Worm (Caenorhabditis elegans) whole organism, L3 larva: ENCODE results near the gene dsb-2.

ENCODE experiments used
- R02D3.7 ChIP-seq: fragments of 150-350 bp; optimal IDR thresholded peaks from 2 replicates; lab custom pipeline; 2014; ENCODE audit warnings: missing biosample characterization, missing genetic modification characterization
- ZK546.5 ChIP-seq: sonication (generic microtip); optimal IDR thresholded peaks from 2 replicates; lab custom pipeline; 2017; ENCODE audit warnings: missing biosample characterization, missing genetic modification characterization
- aly-2 ChIP-seq: fragments of 150-350 bp; optimal IDR thresholded peaks from 2 replicates; lab custom pipeline; 2014; ENCODE audit warnings: missing biosample characterization, missing genetic modification characterization
- ama-1 ChIP-seq: fragments of 150-350 bp; optimal IDR thresholded peaks from 2 replicates; lab custom pipeline; 2018
- ceh-16 ChIP-seq: sonication (generic microtip); optimal IDR thresholded peaks from 2 replicates; lab custom pipeline; 2017; ENCODE audit warnings: missing biosample characterization, missing genetic modification characterization
- ceh-28 ChIP-seq: fragments of 150-350 bp; optimal IDR thresholded peaks from 2 replicates; lab custom pipeline; 2014; ENCODE audit warnings: missing biosample characterization, missing genetic modification reagents, missing genetic modification characterization
- ceh-82 ChIP-seq: fragments of 150-350 bp; optimal IDR thresholded peaks from 2 replicates; lab custom pipeline; 2014; ENCODE audit warnings: missing biosample characterization, missing genetic modification characterization
- ceh-9 ChIP-seq: sonication (generic microtip); optimal IDR thresholded peaks from 2 replicates; lab custom pipeline; 2018; ENCODE audit warnings: missing biosample characterization, missing genetic modification characterization
- daf-12 ChIP-seq: fragments of 150-350 bp; optimal IDR thresholded peaks from 2 replicates; lab custom pipeline; 2014; ENCODE audit warnings: missing biosample characterization, missing genetic modification reagents, missing genetic modification characterization
- egl-27 ChIP-seq: sonication (generic microtip); optimal IDR thresholded peaks from 4 replicates; lab custom pipeline; 2017; ENCODE audit warnings: missing biosample characterization, missing genetic modification reagents, missing genetic modification characterization
- egl-5 ChIP-seq: fragments of 150-350 bp; optimal IDR thresholded peaks from 2 replicates; lab custom pipeline; 2017; ENCODE audit warnings: missing biosample characterization, missing genetic modification reagents, missing genetic modification characterization, inconsistent platforms
- elt-1 ChIP-seq: fragments of 150-350 bp; optimal IDR thresholded peaks from 2 replicates; lab custom pipeline; 2014; ENCODE audit warnings: missing biosample characterization, missing genetic modification characterization
- elt-2 ChIP-seq: sonication (generic microtip); optimal IDR thresholded peaks from 2 replicates; lab custom pipeline; 2016; ENCODE audit warnings: missing genetic modification reagents, mild to moderate bottlenecking, missing genetic modification characterization, missing compliant biosample characterization
- elt-3 ChIP-seq, 3 experiments: fragments of 150-350 bp in 1 of 3; sonication (generic microtip) in 2 of 3; optimal IDR thresholded peaks; 2 replicates in 2 of 3; 4 replicates in 1 of 3; lab custom pipeline; 2014 to 2017; ENCODE audit warnings: missing biosample characterization in 3 of 3, missing genetic modification characterization in 3 of 3
- eor-1 ChIP-seq, 2 experiments: fragments of 150-350 bp; optimal IDR thresholded peaks; 2 replicates each; lab custom pipeline; 2014 to 2018; ENCODE audit warnings: missing biosample characterization in 2 of 2, missing genetic modification characterization in 2 of 2
- fkh-10 ChIP-seq: sonication (generic microtip); optimal IDR thresholded peaks from 2 replicates; lab custom pipeline; 2017; ENCODE audit warnings: missing biosample characterization, missing genetic modification reagents, missing genetic modification characterization
- fkh-2 ChIP-seq: fragments of 150-350 bp; optimal IDR thresholded peaks from 2 replicates; lab custom pipeline; 2014; ENCODE audit warnings: missing biosample characterization, missing genetic modification reagents, missing genetic modification characterization
- fos-1 ChIP-seq: fragments of 150-350 bp; optimal IDR thresholded peaks from 2 replicates; lab custom pipeline; 2014; ENCODE audit warnings: missing biosample characterization, missing genetic modification characterization
- hmg-11 ChIP-seq: sonication (generic microtip); optimal IDR thresholded peaks from 2 replicates; lab custom pipeline; 2016; ENCODE audit warnings: missing genetic modification characterization, missing compliant biosample characterization
- jun-1 ChIP-seq: fragments of 150-350 bp; optimal IDR thresholded peaks from 2 replicates; lab custom pipeline; 2014; ENCODE audit warnings: missing biosample characterization, missing genetic modification reagents, missing genetic modification characterization
- lin-15B ChIP-seq: fragments of 150-350 bp; optimal IDR thresholded peaks from 2 replicates; lab custom pipeline; 2014; ENCODE audit warnings: missing biosample characterization, missing genetic modification characterization
- lin-39 ChIP-seq: fragments of 150-350 bp; optimal IDR thresholded peaks from 2 replicates; lab custom pipeline; 2018; ENCODE audit warnings: missing biosample characterization, missing genetic modification reagents, missing genetic modification characterization
- lsy-12 ChIP-seq: sonication (generic microtip); optimal IDR thresholded peaks from 2 replicates; lab custom pipeline; 2016; ENCODE audit warnings: mild to moderate bottlenecking, missing genetic modification characterization, missing compliant biosample characterization
- mdl-1 ChIP-seq: fragments of 150-350 bp; optimal IDR thresholded peaks from 2 replicates; lab custom pipeline; 2014; ENCODE audit warnings: missing biosample characterization, missing genetic modification characterization
- mml-1 ChIP-seq: fragments of 150-350 bp; sonication (generic microtip); optimal IDR thresholded peaks from 3 replicates; lab custom pipeline; 2014; ENCODE audit warnings: missing biosample characterization, missing genetic modification characterization
- nfya-1 ChIP-seq: sonication (generic microtip); optimal IDR thresholded peaks from 2 replicates; lab custom pipeline; 2017; ENCODE audit warnings: missing genetic modification characterization, mild to moderate bottlenecking, missing compliant biosample characterization, antibody characterized with exemption, moderate library complexity; ENCODE audit not compliant: insufficient read depth
- nhr-11 ChIP-seq: fragments of 150-350 bp; optimal IDR thresholded peaks from 2 replicates; lab custom pipeline; 2014; ENCODE audit warnings: missing biosample characterization, missing genetic modification characterization
- nhr-12 ChIP-seq: fragments of 150-350 bp; optimal IDR thresholded peaks from 2 replicates; lab custom pipeline; 2014; ENCODE audit warnings: missing biosample characterization, missing genetic modification characterization
- nhr-23 ChIP-seq: fragments of 150-350 bp; optimal IDR thresholded peaks from 2 replicates; lab custom pipeline; 2014; ENCODE audit warnings: missing biosample characterization, missing genetic modification reagents, missing genetic modification characterization
- nhr-237 ChIP-seq: fragments of 150-350 bp; optimal IDR thresholded peaks from 2 replicates; lab custom pipeline; 2014; ENCODE audit warnings: missing biosample characterization, missing genetic modification characterization
- nhr-25 ChIP-seq: sonication (generic microtip); optimal IDR thresholded peaks from 2 replicates; lab custom pipeline; 2017; ENCODE audit warnings: missing biosample characterization, missing genetic modification characterization
- nhr-28 ChIP-seq: fragments of 150-350 bp; optimal IDR thresholded peaks from 2 replicates; lab custom pipeline; 2014; ENCODE audit warnings: missing biosample characterization, missing genetic modification characterization
- nhr-43 ChIP-seq: sonication (generic microtip); optimal IDR thresholded peaks from 2 replicates; lab custom pipeline; 2016; ENCODE audit warnings: mild to moderate bottlenecking, missing genetic modification characterization, missing compliant biosample characterization; ENCODE audit not compliant: poor library complexity, severe bottlenecking
- nhr-67 ChIP-seq: fragments of 150-350 bp; optimal IDR thresholded peaks from 2 replicates; lab custom pipeline; 2014; ENCODE audit warnings: missing biosample characterization, missing genetic modification characterization
- nhr-76 ChIP-seq: fragments of 150-350 bp; sonication (generic microtip); optimal IDR thresholded peaks from 5 replicates; lab custom pipeline; 2014; ENCODE audit warnings: missing biosample characterization, missing genetic modification characterization
- nhr-77 ChIP-seq: fragments of 150-350 bp; optimal IDR thresholded peaks from 2 replicates; lab custom pipeline; 2014; ENCODE audit warnings: missing biosample characterization, missing genetic modification characterization
- pha-4 ChIP-seq: fragments of 150-350 bp; optimal IDR thresholded peaks from 2 replicates; lab custom pipeline; 2014; ENCODE audit warnings: missing biosample characterization, missing genetic modification reagents, missing genetic modification characterization
- pqm-1 ChIP-seq: fragments of 150-350 bp; optimal IDR thresholded peaks from 2 replicates; lab custom pipeline; 2017; ENCODE audit warnings: missing biosample characterization, missing genetic modification characterization, inconsistent platforms
- sea-2 ChIP-seq: fragments of 150-350 bp; sonication (generic microtip); optimal IDR thresholded peaks from 4 replicates; lab custom pipeline; 2014; ENCODE audit warnings: missing biosample characterization, missing genetic modification reagents, missing genetic modification characterization
- skn-1 ChIP-seq: fragments of 150-350 bp; optimal IDR thresholded peaks from 2 replicates; lab custom pipeline; 2014; ENCODE audit warnings: missing biosample characterization, missing genetic modification characterization
- snpc-4 ChIP-seq: fragments of 150-350 bp; optimal IDR thresholded peaks from 2 replicates; lab custom pipeline; 2014; ENCODE audit warnings: missing biosample characterization, missing genetic modification characterization
- tbx-2 ChIP-seq: sonication (generic microtip); optimal IDR thresholded peaks from 2 replicates; lab custom pipeline; 2016; ENCODE audit warnings: mild to moderate bottlenecking, missing genetic modification characterization, missing compliant biosample characterization
- unc-39 ChIP-seq: sonication (generic microtip); optimal IDR thresholded peaks from 4 replicates; lab custom pipeline; 2017; ENCODE audit warnings: missing biosample characterization, missing genetic modification characterization
- unc-62 ChIP-seq: fragments of 150-350 bp; sonication (generic microtip); optimal IDR thresholded peaks from 4 replicates; lab custom pipeline; 2014; ENCODE audit warnings: missing biosample characterization, missing genetic modification reagents, missing genetic modification characterization
- zag-1 ChIP-seq: fragments of 150-350 bp; optimal IDR thresholded peaks from 2 replicates; lab custom pipeline; 2014; ENCODE audit warnings: missing biosample characterization, missing genetic modification characterization
- ztf-11 ChIP-seq: fragments of 150-350 bp; optimal IDR thresholded peaks from 2 replicates; lab custom pipeline; 2014; ENCODE audit warnings: missing biosample characterization, missing genetic modification characterization
- ztf-4 ChIP-seq: fragments of 150-350 bp; optimal IDR thresholded peaks from 2 replicates; lab custom pipeline; 2014; ENCODE audit warnings: missing biosample characterization, missing genetic modification characterization

dsb-2 gene

DNA sequence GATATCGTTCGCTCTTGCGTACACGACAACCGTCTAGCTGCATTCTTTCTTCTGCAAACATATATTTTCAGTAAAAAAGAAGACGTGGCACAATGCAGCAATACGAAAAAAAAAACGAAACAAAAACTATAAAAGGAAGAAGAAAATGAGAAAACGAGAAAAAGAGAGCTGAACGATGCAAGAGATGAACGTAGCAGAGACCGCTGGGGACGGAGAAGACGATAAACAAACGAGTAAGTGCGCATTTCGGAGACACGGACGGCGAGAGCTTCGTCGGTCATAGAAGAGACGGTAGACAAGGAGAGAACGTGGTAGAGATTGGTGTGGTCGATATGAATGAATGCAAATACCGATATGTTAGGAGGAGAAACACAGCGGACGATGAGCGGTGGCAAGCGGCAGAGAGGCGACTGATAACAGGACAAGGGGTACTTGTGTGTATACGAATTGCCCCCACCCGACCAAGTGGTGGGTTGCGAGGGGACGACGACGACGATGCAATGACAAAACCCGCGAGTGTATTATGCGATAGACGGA lies 27.1 kb downstream of the dsb-2 start, which contains the start of gene K04B12.2 (continued):
- peak; percentile 85 for TF ChIP-seq pha-4
- TF ChIP-seq nhr-23, result peak; percentile 43
- peak; percentile 25 for TF ChIP-seq skn-1 (tag; lab: Kevin White, UChicago)
- no peak for TF ChIP-seq nhr-28 (tag; lab: Kevin White, UChicago)

DNA sequence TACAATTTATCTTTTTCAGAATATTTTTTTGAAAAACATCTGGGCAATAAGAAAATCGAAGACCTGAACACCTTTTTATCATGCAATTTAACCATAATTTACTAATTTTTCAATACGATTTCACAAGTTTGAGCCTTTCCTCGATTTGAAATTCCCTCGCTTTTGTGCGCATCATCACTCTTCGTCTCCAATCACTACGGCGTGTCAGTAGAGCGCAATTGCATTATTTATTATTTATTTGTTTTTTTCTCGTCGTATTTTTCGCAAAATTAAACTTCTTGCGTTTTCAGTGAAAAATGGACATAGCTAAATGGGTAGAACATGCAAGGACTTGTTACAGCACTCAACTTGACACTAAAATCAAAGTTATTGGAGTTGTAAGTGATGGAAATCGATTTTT lies 30.2 kb downstream of the dsb-2 start, which contains the start of gene smg-8:
Gene smg-8, plus strand, starts transcription at position 266 of the 400 bp plus-strand sequence.
- TF ChIP-seq unc-62 (GFP tag; lab: Kevin White, UChicago), result no peak
- TF ChIP-seq ztf-11 (tag; lab: Kevin White, UChicago), result no peak
- peak; percentile 28 for TF ChIP-seq ceh-82
- peak; percentile 32 for TF ChIP-seq hmg-11 (tag; lab: Kevin White, UChicago)
- peak; percentile 34 for TF ChIP-seq nhr-25
- TF ChIP-seq lin-39, result peak; percentile 80
- no peak for TF ChIP-seq zag-1 (tag; lab: Kevin White, UChicago)
- no peak for TF ChIP-seq egl-27 (tag; lab: Kevin White, UChicago)
- no peak for TF ChIP-seq ztf-4 (tag; lab: Kevin White, UChicago)
- no peak for TF ChIP-seq ceh-16 (tag; lab: Kevin White, UChicago)
- no peak for TF ChIP-seq ama-1 (lab: Kevin White, UChicago)
- no peak for TF ChIP-seq daf-12 (tag; lab: Kevin White, UChicago)
- TF ChIP-seq nfya-1 (tag; lab: Kevin White, UChicago), result peak; percentile 93
- peak; percentile 88 for TF ChIP-seq lin-15B (tag; lab: Kevin White, UChicago)
- no peak for TF ChIP-seq eor-1 (tag; optimal IDR thresholded peaks at IDR 0.05; lab: Kevin White, UChicago)
- TF ChIP-seq tbx-2 (tag; lab: Kevin White, UChicago), result no peak
- TF ChIP-seq nhr-43, result no peak
- TF ChIP-seq elt-2, result no peak
- no peak for TF ChIP-seq fkh-2 (tag; lab: Kevin White, UChicago)
- no peak for TF ChIP-seq elt-3 (tag; optimal IDR thresholded peaks at IDR 0.05; lab: Kevin White, UChicago)
- TF ChIP-seq lsy-12 (tag; lab: Kevin White, UChicago), result no peak
- TF ChIP-seq nhr-76 (tag; lab: Kevin White, UChicago), result no peak
- TF ChIP-seq pha-4, result peak; percentile 98
- TF ChIP-seq unc-39 (tag; lab: Kevin White, UChicago), result no peak
- no peak for TF ChIP-seq fkh-10 (GFP tag; lab: Kevin White, UChicago)
- no peak for TF ChIP-seq nhr-237 (tag; lab: Kevin White, UChicago)
- no peak for TF ChIP-seq jun-1 (tag; lab: Kevin White, UChicago)
- TF ChIP-seq R02D3.7 (tag; lab: Kevin White, UChicago), result peak; percentile 45
- TF ChIP-seq nhr-67 (tag; lab: Kevin White, UChicago), result no peak
- no peak for TF ChIP-seq mml-1 (tag; lab: Kevin White, UChicago)
- TF ChIP-seq nhr-12 (tag; lab: Kevin White, UChicago), result no peak
- peak; percentile 69 for TF ChIP-seq skn-1 (tag; lab: Kevin White, UChicago)
- no peak for TF ChIP-seq elt-1 (tag; lab: Kevin White, UChicago)
- TF ChIP-seq nhr-77 (tag; lab: Kevin White, UChicago), result no peak
- TF ChIP-seq pqm-1 (tag; lab: Kevin White, UChicago), result peak; percentile 35
- no peak for TF ChIP-seq sea-2
- peak; percentile 66 for TF ChIP-seq snpc-4 (tag; lab: Kevin White, UChicago)
- TF ChIP-seq nhr-28 (tag; lab: Kevin White, UChicago), result no peak
- TF ChIP-seq aly-2 (tag; lab: Kevin White, UChicago), result no peak
- TF ChIP-seq ceh-9 (tag; lab: Kevin White, UChicago), result no peak
- no peak for TF ChIP-seq nhr-11
- no peak for TF ChIP-seq mdl-1
- TF ChIP-seq fos-1 (tag; lab: Kevin White, UChicago), result no peak
- TF ChIP-seq ceh-28 (tag; lab: Kevin White, UChicago), result peak; percentile 56
- no peak for TF ChIP-seq ZK546.5 (tag; lab: Kevin White, UChicago)
- TF ChIP-seq egl-5 (tag; lab: Kevin White, UChicago), result peak; percentile 54
- peak; percentile 44 for TF ChIP-seq nhr-23
- TF ChIP-seq, all 47 proteins: peak for 14
